Fruit fly (Drosophila melanogaster): ENCODE measurements around the gene AMPKalpha.
A peak's percentile ranks its signal among the peaks of the same experiment; 100 is the strongest.

AMPKalpha gene

DNA sequence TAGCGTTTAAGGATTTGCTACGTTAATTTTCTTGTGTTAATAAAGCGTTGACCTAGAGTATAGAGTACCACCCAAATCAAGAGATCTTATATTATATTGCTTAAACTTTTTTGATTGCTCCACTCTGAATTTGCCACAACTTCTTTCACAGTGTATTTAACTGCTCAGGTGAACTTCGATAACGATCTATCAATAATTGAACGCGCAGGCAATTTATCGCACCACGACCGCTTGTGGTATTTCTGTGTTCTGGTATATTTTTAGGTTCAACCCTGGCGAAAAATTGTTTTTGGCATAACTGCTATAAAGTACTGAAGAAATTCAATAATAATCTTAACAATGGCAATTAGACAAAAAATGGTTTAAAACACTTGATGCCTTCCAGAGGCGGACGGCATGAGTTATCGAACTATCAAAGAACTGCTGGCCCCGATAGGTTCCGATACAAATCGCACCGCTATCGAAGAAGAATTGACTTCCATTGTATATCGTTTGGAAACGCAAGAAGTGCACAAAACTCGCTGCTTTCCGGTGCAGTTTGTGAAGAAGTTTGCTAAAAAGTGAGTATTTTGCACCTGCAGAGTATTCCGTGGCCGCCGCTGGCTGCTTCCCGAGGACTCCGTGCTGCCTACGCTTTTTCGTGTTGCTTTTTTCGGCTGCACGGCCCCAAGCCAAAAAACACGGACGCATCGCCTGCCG lies 5.1 kb upstream of the AMPKalpha start, which contains the start of gene ssx (continued):
- TF ChIP-seq ase (GFP tag; IDR thresholded peaks at IDR 0.05): no peak; the same call in 2 of the 3 replicates
- TF ChIP-seq CG12744 (GFP tag; optimal IDR thresholded peaks at IDR 0.05): no peak
- TF ChIP-seq her (GFP tag; optimal IDR thresholded peaks at IDR 0.05): no peak
- TF ChIP-seq CG17328 (GFP tag; IDR thresholded peaks at IDR 0.05): peak; percentile 36; the same call in 1 of the 2 replicates
- no peak for TF ChIP-seq gro (GFP tag; optimal IDR thresholded peaks at IDR 0.05)
- peak; percentile 21 for TF ChIP-seq CHES-1-like (GFP tag; optimal IDR thresholded peaks at IDR 0.05)
- no peak for TF ChIP-seq wor (GFP tag; IDR thresholded peaks at IDR 0.05)
- TF ChIP-seq Taf1 (GFP tag; IDR thresholded peaks at IDR 0.05): no peak
- TF ChIP-seq Hsf (GFP tag; optimal IDR thresholded peaks at IDR 0.05): peak; percentile 52
- TF ChIP-seq Dip3 (GFP tag; optimal IDR thresholded peaks at IDR 0.05): peak; percentile 49
- no peak for TF ChIP-seq wek (GFP tag; optimal IDR thresholded peaks at IDR 0.05)
- TF ChIP-seq NfI (GFP tag; optimal IDR thresholded peaks at IDR 0.05): peak; percentile 14
- TF ChIP-seq gcm2 (GFP tag; optimal IDR thresholded peaks at IDR 0.05): no peak
- TF ChIP-seq Elba2 (GFP tag; optimal IDR thresholded peaks at IDR 0.05): no peak
- peak; percentile 11; the same call in 1 of the 3 replicates for TF ChIP-seq ken (GFP tag; IDR thresholded peaks at IDR 0.05)
- peak; percentile 30; the same call in 1 of the 2 replicates for TF ChIP-seq ttk (GFP tag; IDR thresholded peaks at IDR 0.05)
- no peak for TF ChIP-seq hkb (optimal IDR thresholded peaks at IDR 0.05)
- TF ChIP-seq hkb (GFP tag; IDR thresholded peaks at IDR 0.05): peak; percentile 63
- no peak for TF ChIP-seq BtbVII (GFP tag; optimal IDR thresholded peaks at IDR 0.05)
- no peak for TF ChIP-seq CG18599 (GFP tag; optimal IDR thresholded peaks at IDR 0.05)
- peak; percentile 50; the same call in 1 of the 3 replicates for TF ChIP-seq otp (GFP tag; IDR thresholded peaks at IDR 0.05)
- TF ChIP-seq CG31224 (GFP tag; IDR thresholded peaks at IDR 0.05): no peak
- 0 out of 2 replicates have a peak, but pooled peaks have one; percentile 13 for TF ChIP-seq CG4404 (GFP tag; IDR thresholded peaks at IDR 0.05)
- peak in 1 of 3 experiments; percentile 11 for TF ChIP-seq lola (GFP tag; optimal IDR thresholded peaks at IDR 0.05)
- no peak for TF ChIP-seq CG4328 (GFP tag; optimal IDR thresholded peaks at IDR 0.05)
- TF ChIP-seq Opbp (GFP tag; IDR thresholded peaks at IDR 0.05; ENCODE audit: partially characterized antibody): peak; percentile 80; the same call in 2 of the 3 replicates
- TF ChIP-seq CG4730 (GFP tag; IDR thresholded peaks at IDR 0.05): no peak
- TF ChIP-seq Xrp1 (GFP tag; IDR thresholded peaks at IDR 0.05): peak; percentile 59
- TF ChIP-seq CG17361 (GFP tag; IDR thresholded peaks at IDR 0.05): 0 out of 3 replicates have a peak, but pooled peaks have one; percentile 16
- peak; percentile 61 for TF ChIP-seq slbo (GFP tag; IDR thresholded peaks at IDR 0.05)
- peak; percentile 27 for TF ChIP-seq Atf-2 (GFP tag; optimal IDR thresholded peaks at IDR 0.05)
- peak; percentile 41 for TF ChIP-seq CG10267 (tag; optimal IDR thresholded peaks at IDR 0.05)
- peak; percentile 73 for TF ChIP-seq Doc3 (GFP tag; IDR thresholded peaks at IDR 0.05; ENCODE audit: partially characterized antibody)
- TF ChIP-seq CG4424 (GFP tag; optimal IDR thresholded peaks at IDR 0.05): peak; percentile 51
- TF ChIP-seq CG6689 (GFP tag; IDR thresholded peaks at IDR 0.05): peak; percentile 49; the same call in 1 of the 2 replicates
- no peak for TF ChIP-seq CG10209 (GFP tag; optimal IDR thresholded peaks at IDR 0.05)
- no peak for TF ChIP-seq ab (GFP tag; optimal IDR thresholded peaks at IDR 0.05)
- TF ChIP-seq CG33213 (GFP tag; optimal IDR thresholded peaks at IDR 0.05): peak; percentile 40
- peak; percentile 86 for TF ChIP-seq Scr (GFP tag; IDR thresholded peaks at IDR 0.05; ENCODE audit: partially characterized antibody)
- TF ChIP-seq CG8388 (GFP tag; optimal IDR thresholded peaks at IDR 0.05): peak; percentile 30
- TF ChIP-seq CG16779 (GFP tag; IDR thresholded peaks at IDR 0.05): no peak
- no peak for TF ChIP-seq CG10462 (GFP tag; optimal IDR thresholded peaks at IDR 0.05)
- TF ChIP-seq CG3281 (GFP tag; optimal IDR thresholded peaks at IDR 0.05): no peak
- no peak for TF ChIP-seq CG12769 (tag; optimal IDR thresholded peaks at IDR 0.05)
- TF ChIP-seq CG8290 (GFP tag; optimal IDR thresholded peaks at IDR 0.05): peak; percentile 36
- TF ChIP-seq CG8290 (tag; optimal IDR thresholded peaks at IDR 0.05): peak in 1 of 2 experiments; percentile 62
- TF ChIP-seq Dbx (GFP tag; IDR thresholded peaks at IDR 0.05): no peak
- TF ChIP-seq CG17385 (GFP tag; optimal IDR thresholded peaks at IDR 0.05): peak; percentile 33
- TF ChIP-seq Oli (tag; optimal IDR thresholded peaks at IDR 0.05): peak; percentile 4
- TF ChIP-seq ind (GFP tag; optimal IDR thresholded peaks at IDR 0.05): peak; percentile 18

Measured in whole organism, embryonic.